Worm (Caenorhabditis elegans): Measurements from ENCODE around the gene ddl-1.

ddl-1 gene

ce11 chrII:5660736-5661734, 12.9 kb upstream of the ddl-1 start, which contains the start of the genes ift-43 and mdt-26 (continued):
- peak; percentile 81; the same call in 1 of the 2 replicates for TF ChIP-seq Y79H2A.3 (GFP tag; conservative IDR thresholded peaks at IDR 0.05)
- TF ChIP-seq attf-5 (GFP tag; optimal IDR thresholded peaks at IDR 0.05) = peak; percentile 77
- TF ChIP-seq unc-62 (GFP tag; optimal IDR thresholded peaks at IDR 0.05) = no peak
- no peak for TF ChIP-seq die-1 (tag; optimal IDR thresholded peaks at IDR 0.05)
- TF ChIP-seq tbx-9 (tag; optimal IDR thresholded peaks at IDR 0.05; ENCODE audit: borderline replicate concordance) = no peak
- TF ChIP-seq dox-1 (GFP tag; IDR thresholded peaks at IDR 0.05) = peak; percentile 87
- no peak for TF ChIP-seq K12H6.12 (tag; optimal IDR thresholded peaks at IDR 0.05)
- TF ChIP-seq chd-7 (tag; optimal IDR thresholded peaks at IDR 0.05) = peak; percentile 73
- TF ChIP-seq F57C9.4 (tag; optimal IDR thresholded peaks at IDR 0.05) = peak; percentile 37
- TF ChIP-seq bed-1 (GFP tag; IDR thresholded peaks at IDR 0.05) = 0 out of 2 replicates have a peak, but pooled peaks have one; percentile 86
- TF ChIP-seq mcd-1 (GFP tag; IDR thresholded peaks at IDR 0.05) = peak; percentile 85
- TF ChIP-seq snpc-3.4 (tag; optimal IDR thresholded peaks at IDR 0.05) = no peak
- peak; percentile 59 for TF ChIP-seq snpc-4 (GFP tag; optimal IDR thresholded peaks at IDR 0.05)
- TF ChIP-seq snpc-4 (tag; optimal IDR thresholded peaks at IDR 0.05) = peak in 2 of 4 experiments; percentile 31 to 49
- TF ChIP-seq Y95B8A.8 (GFP tag; IDR thresholded peaks at IDR 0.05) = peak; percentile 65
- TF ChIP-seq sptf-2 (GFP tag; optimal IDR thresholded peaks at IDR 0.05) = peak; percentile 98
- TF ChIP-seq Y67H2A.10 (GFP tag; conservative IDR thresholded peaks at IDR 0.05) = peak; percentile 71; the same call in 1 of the 2 replicates
- peak; percentile 24 for TF ChIP-seq F22D6.2 (tag; optimal IDR thresholded peaks at IDR 0.05)
- peak; percentile 57 for TF ChIP-seq ZK185.1 (tag; optimal IDR thresholded peaks at IDR 0.05; ENCODE audit: poor library complexity, severe bottlenecking)
- peak; percentile 77 for TF ChIP-seq cebp-1 (GFP tag; IDR thresholded peaks at IDR 0.05)
- peak; percentile 80 for TF ChIP-seq cebp-1 (tag; optimal IDR thresholded peaks at IDR 0.05)
- peak; percentile 87 for TF ChIP-seq ztf-26 (tag; optimal IDR thresholded peaks at IDR 0.05)
- no peak for TF ChIP-seq ztf-3 (GFP tag; optimal IDR thresholded peaks at IDR 0.05)
- TF ChIP-seq F37B4.10 (GFP tag; IDR thresholded peaks at IDR 0.05) = no peak
- no peak for TF ChIP-seq ceh-58 (GFP tag; IDR thresholded peaks at IDR 0.05)
- TF ChIP-seq ceh-79 (tag; optimal IDR thresholded peaks at IDR 0.05) = no peak
- no peak for TF ChIP-seq athp-1 (tag; optimal IDR thresholded peaks at IDR 0.05)
- peak; percentile 25 for TF ChIP-seq ztf-18 (tag; optimal IDR thresholded peaks at IDR 0.05)
- peak; percentile 41 for TF ChIP-seq lsy-27 (tag; optimal IDR thresholded peaks at IDR 0.05; ENCODE audit: borderline replicate concordance, insufficient read depth)
- TF ChIP-seq tlf-1 (GFP tag; optimal IDR thresholded peaks at IDR 0.05) = no peak
- peak; percentile 48; the same call in 1 of the 2 replicates for TF ChIP-seq lir-1 (GFP tag; conservative IDR thresholded peaks at IDR 0.05)
- TF ChIP-seq him-1 (tag; optimal IDR thresholded peaks at IDR 0.05) = peak; percentile 27
- no peak for TF ChIP-seq hlh-12 (tag; optimal IDR thresholded peaks at IDR 0.05)
- TF ChIP-seq nfyb-1 (GFP tag; IDR thresholded peaks at IDR 0.05) = peak; percentile 100
- no peak for TF ChIP-seq ztf-25 (GFP tag; IDR thresholded peaks at IDR 0.05)
- TF ChIP-seq egrh-3 (GFP tag; IDR thresholded peaks at IDR 0.05) = peak; percentile 95
- peak; percentile 84 for TF ChIP-seq ceh-27 (GFP tag; optimal IDR thresholded peaks at IDR 0.05)
- peak; percentile 99 for TF ChIP-seq ama-1 (optimal IDR thresholded peaks at IDR 0.05)
- TF ChIP-seq ama-1 (GFP tag; optimal IDR thresholded peaks at IDR 0.05) = peak in 1 of 2 experiments; percentile 61
- no peak for TF ChIP-seq pha-4 (tag; optimal IDR thresholded peaks at IDR 0.05)
- no peak for TF ChIP-seq xnd-1 (tag; optimal IDR thresholded peaks at IDR 0.05)
- no peak for TF ChIP-seq hrde-1 (tag; optimal IDR thresholded peaks at IDR 0.05; ENCODE audit: borderline replicate concordance)
- no peak for TF ChIP-seq nfya-1 (tag; optimal IDR thresholded peaks at IDR 0.05; ENCODE audit: borderline replicate concordance, insufficient read depth)
- TF ChIP-seq C17E4.6 (GFP tag; IDR thresholded peaks at IDR 0.05) = peak; percentile 53; the same call in 1 of the 2 replicates
- TF ChIP-seq gei-17 (GFP tag; optimal IDR thresholded peaks at IDR 0.05) = peak; percentile 56
- TF ChIP-seq hlh-26 (GFP tag; conservative IDR thresholded peaks at IDR 0.05) = no peak

Measured in whole organism, young adult.